In genomic region chrIV:9438753-9439152, ce11 we compare ENCODE assay signal across 5 worm cellular contexts.
TF ChIP-seq lines count a peak whose summit lies in the region.

No protein-coding gene starts in this region.

TF ChIP-seq in whole organism, L1 larva, 84 proteins besides CTCF, POLR2A, EP300 and RAD21 (continued from another document):
- TF ChIP-seq nhr-20 (tag; optimal IDR thresholded peaks at IDR 0.05; lab: Kevin White, UChicago) (peak; percentile 56), elt-2 (tag; optimal IDR thresholded peaks at IDR 0.05; lab: Kevin White, UChicago) (peak; percentile 29), ztf-4 (tag; optimal IDR thresholded peaks at IDR 0.05; lab: Kevin White, UChicago) (peak; percentile 59), nhr-84 (tag; optimal IDR thresholded peaks at IDR 0.05; lab: Kevin White, UChicago) (no peak), hpl-2 (GFP tag; optimal IDR thresholded peaks at IDR 0.05; lab: Kevin White, UChicago) (no peak), lsy-2 (tag; optimal IDR thresholded peaks at IDR 0.05; lab: Kevin White, UChicago) (peak in 1 of 2 experiments; percentile 45), nhr-19 (GFP tag; conservative IDR thresholded peaks at IDR 0.05; lab: Robert Waterston, UW) (peak; percentile 56), unc-86 (tag; optimal IDR thresholded peaks at IDR 0.05; lab: Kevin White, UChicago) (no peak), snu-23 (GFP tag; optimal IDR thresholded peaks at IDR 0.05; lab: Kevin White, UChicago) (peak; percentile 72), xbp-1 (tag; optimal IDR thresholded peaks at IDR 0.05; lab: Kevin White, UChicago) (no peak), ceh-90 (tag; optimal IDR thresholded peaks at IDR 0.05; lab: Kevin White, UChicago) (no peak), rnt-1 (tag; optimal IDR thresholded peaks at IDR 0.05; lab: Kevin White, UChicago) (no peak), nhr-77 (tag; optimal IDR thresholded peaks at IDR 0.05; lab: Kevin White, UChicago) (no peak), elt-3 (tag; optimal IDR thresholded peaks at IDR 0.05; lab: Kevin White, UChicago) (peak in 1 of 6 experiments; percentile 22)

TF ChIP-seq in whole organism, L2 larva, 48 proteins besides CTCF, POLR2A, EP300 and RAD21 (continued from another document):
- TF ChIP-seq sma-9 (GFP tag; optimal IDR thresholded peaks at IDR 0.05; lab: Kevin White, UChicago) = peak; percentile 64
- no peak for TF ChIP-seq sma-9 (tag; optimal IDR thresholded peaks at IDR 0.05; lab: Kevin White, UChicago)
- no peak for TF ChIP-seq mab-5 (tag; optimal IDR thresholded peaks at IDR 0.05; lab: Kevin White, UChicago)
- peak in 1 of 2 experiments; percentile 0 for TF ChIP-seq mdl-1 (tag; optimal IDR thresholded peaks at IDR 0.05; lab: Kevin White, UChicago)
- TF ChIP-seq nhr-6 (tag; optimal IDR thresholded peaks at IDR 0.05; lab: Kevin White, UChicago) = peak; percentile 37

TF ChIP-seq in whole organism, L3 larva, 47 proteins besides CTCF, POLR2A, EP300 and RAD21 (continued from another document):
- TF ChIP-seq lin-15B (tag; optimal IDR thresholded peaks at IDR 0.05; lab: Kevin White, UChicago) (no peak), zag-1 (tag; optimal IDR thresholded peaks at IDR 0.05; lab: Kevin White, UChicago) (no peak), fkh-10 (GFP tag; optimal IDR thresholded peaks at IDR 0.05; lab: Kevin White, UChicago) (no peak), hmg-11 (tag; optimal IDR thresholded peaks at IDR 0.05; lab: Kevin White, UChicago) (no peak), nhr-43 (tag; optimal IDR thresholded peaks at IDR 0.05; lab: Kevin White, UChicago; ENCODE audit: poor library complexity, severe bottlenecking) (peak; percentile 56), unc-39 (tag; optimal IDR thresholded peaks at IDR 0.05; lab: Kevin White, UChicago) (no peak), pha-4 (tag; optimal IDR thresholded peaks at IDR 0.05; lab: Kevin White, UChicago) (no peak), snpc-4 (tag; optimal IDR thresholded peaks at IDR 0.05; lab: Kevin White, UChicago) (no peak), egl-27 (tag; optimal IDR thresholded peaks at IDR 0.05; lab: Kevin White, UChicago) (no peak), ZK546.5 (tag; optimal IDR thresholded peaks at IDR 0.05; lab: Kevin White, UChicago) (no peak), eor-1 (tag; optimal IDR thresholded peaks at IDR 0.05; lab: Kevin White, UChicago) (no peak), ceh-16 (tag; optimal IDR thresholded peaks at IDR 0.05; lab: Kevin White, UChicago) (no peak), nhr-11 (tag; optimal IDR thresholded peaks at IDR 0.05; lab: Kevin White, UChicago) (no peak), R02D3.7 (tag; optimal IDR thresholded peaks at IDR 0.05; lab: Kevin White, UChicago) (no peak), nhr-25 (tag; optimal IDR thresholded peaks at IDR 0.05; lab: Kevin White, UChicago) (peak; percentile 60), nhr-12 (tag; optimal IDR thresholded peaks at IDR 0.05; lab: Kevin White, UChicago) (no peak), jun-1 (tag; optimal IDR thresholded peaks at IDR 0.05; lab: Kevin White, UChicago) (no peak), ztf-4 (tag; optimal IDR thresholded peaks at IDR 0.05; lab: Kevin White, UChicago) (no peak), ceh-82 (tag; optimal IDR thresholded peaks at IDR 0.05; lab: Kevin White, UChicago) (no peak), sea-2 (GFP tag; optimal IDR thresholded peaks at IDR 0.05; lab: Kevin White, UChicago) (no peak), ztf-11 (tag; optimal IDR thresholded peaks at IDR 0.05; lab: Kevin White, UChicago) (no peak), skn-1 (tag; optimal IDR thresholded peaks at IDR 0.05; lab: Kevin White, UChicago) (no peak), aly-2 (tag; optimal IDR thresholded peaks at IDR 0.05; lab: Kevin White, UChicago) (no peak), daf-12 (tag; optimal IDR thresholded peaks at IDR 0.05; lab: Kevin White, UChicago) (no peak), ama-1 (optimal IDR thresholded peaks at IDR 0.05; lab: Kevin White, UChicago) (peak; percentile 96), nfya-1 (tag; optimal IDR thresholded peaks at IDR 0.05; lab: Kevin White, UChicago; ENCODE audit: insufficient read depth) (peak; percentile 12)

TF ChIP-seq in whole organism, L4 larva, 104 proteins besides CTCF, POLR2A, EP300 and RAD21 (continued from another document):
- TF ChIP-seq nhr-42 (GFP tag; IDR thresholded peaks at IDR 0.05; lab: Robert Waterston, UW) (peak; percentile 13; the same call in 1 of the 2 replicates), nhr-28 (tag; optimal IDR thresholded peaks at IDR 0.05; lab: Kevin White, UChicago) (no peak), F10B5.3 (tag; optimal IDR thresholded peaks at IDR 0.05; lab: Kevin White, UChicago) (no peak), dve-1 (tag; optimal IDR thresholded peaks at IDR 0.05; lab: Kevin White, UChicago; ENCODE audit: insufficient read depth) (peak; percentile 74), ama-1 (optimal IDR thresholded peaks at IDR 0.05; lab: Kevin White, UChicago) (peak; percentile 82), vab-7 (GFP tag; IDR thresholded peaks at IDR 0.05; lab: Robert Waterston, UW) (0 out of 2 replicates have a peak, but pooled peaks have one; percentile 11), ctbp-1 (GFP tag; IDR thresholded peaks at IDR 0.05; lab: Robert Waterston, UW) (0 out of 2 replicates have a peak, but pooled peaks have one; percentile 13), set-16 (GFP tag; IDR thresholded peaks at IDR 0.05; lab: Robert Waterston, UW) (no peak), lsy-2 (tag; optimal IDR thresholded peaks at IDR 0.05; lab: Kevin White, UChicago) (peak in 1 of 2 experiments; percentile 48), T20F7.1 (GFP tag; optimal IDR thresholded peaks at IDR 0.05; lab: Kevin White, UChicago) (peak; percentile 69), Y48G9A.11 (GFP tag; IDR thresholded peaks at IDR 0.05; lab: Robert Waterston, UW) (0 out of 2 replicates have a peak, but pooled peaks have one; percentile 63), lim-7 (GFP tag; IDR thresholded peaks at IDR 0.05; lab: Robert Waterston, UW) (no peak), unc-62 (GFP tag; optimal IDR thresholded peaks at IDR 0.05 in 1 of 2; lab: Kevin White, UChicago) (peak in 1 of 2 experiments; percentile 96), unc-62 (tag; optimal IDR thresholded peaks at IDR 0.05; lab: Kevin White, UChicago) (no peak), daf-16 (GFP tag; optimal IDR thresholded peaks at IDR 0.05; lab: Kevin White, UChicago) (no peak), daf-16 (tag; optimal IDR thresholded peaks at IDR 0.05; lab: Kevin White, UChicago) (peak; percentile 20), zfp-3 (GFP tag; conservative IDR thresholded peaks at IDR 0.05; lab: Robert Waterston, UW) (peak; percentile 96), nhr-10 (tag; optimal IDR thresholded peaks at IDR 0.05; lab: Kevin White, UChicago) (peak; percentile 3), lin-38 (GFP tag; IDR thresholded peaks at IDR 0.05; lab: Robert Waterston, UW) (peak; percentile 69), T26A8.4 (GFP tag; IDR thresholded peaks at IDR 0.05; lab: Robert Waterston, UW) (peak; percentile 79; the same call in 1 of the 2 replicates)

TF ChIP-seq in whole organism, young adult, 124 proteins besides CTCF, POLR2A, EP300 and RAD21 (continued from another document):
- TF ChIP-seq madf-3 (GFP tag; IDR thresholded peaks at IDR 0.05; lab: Robert Waterston, UW) (peak; percentile 80), attf-6 (GFP tag; IDR thresholded peaks at IDR 0.05; lab: Robert Waterston, UW) (peak; percentile 77), lag-1 (GFP tag; IDR thresholded peaks at IDR 0.05; lab: Robert Waterston, UW) (no peak), lin-40 (tag; optimal IDR thresholded peaks at IDR 0.05; lab: Kevin White, UChicago) (peak; percentile 39), ama-1 (optimal IDR thresholded peaks at IDR 0.05; lab: Kevin White, UChicago) (peak; percentile 89), ama-1 (GFP tag; optimal IDR thresholded peaks at IDR 0.05; lab: Kevin White, UChicago) (no peak), rpc-1 (optimal IDR thresholded peaks at IDR 0.05; lab: Kevin White, UChicago) (no peak), rpc-1 (tag; optimal IDR thresholded peaks at IDR 0.05; lab: Kevin White, UChicago) (no peak), Y56A3A.18 (GFP tag; IDR thresholded peaks at IDR 0.05; lab: Robert Waterston, UW) (peak; percentile 83), athp-1 (tag; optimal IDR thresholded peaks at IDR 0.05; lab: Kevin White, UChicago) (peak; percentile 24), nfyb-1 (GFP tag; IDR thresholded peaks at IDR 0.05; lab: Robert Waterston, UW) (peak; percentile 77), snpc-1.3 (tag; optimal IDR thresholded peaks at IDR 0.05; lab: Kevin White, UChicago; ENCODE audit: insufficient read depth) (peak; percentile 24), ekl-4 (GFP tag; IDR thresholded peaks at IDR 0.05; lab: Robert Waterston, UW) (peak; percentile 78; the same call in 1 of the 2 replicates), mel-28 (tag; optimal IDR thresholded peaks at IDR 0.05; lab: Kevin White, UChicago; ENCODE audit: borderline replicate concordance) (no peak), Y95B8A.8 (GFP tag; IDR thresholded peaks at IDR 0.05; lab: Robert Waterston, UW) (peak; percentile 88), lin-26 (GFP tag; IDR thresholded peaks at IDR 0.05; lab: Robert Waterston, UW) (peak; percentile 76), sdz-38 (tag; optimal IDR thresholded peaks at IDR 0.05; lab: Kevin White, UChicago) (no peak), atf-7 (tag; optimal IDR thresholded peaks at IDR 0.05; lab: Kevin White, UChicago) (peak; percentile 23), B0336.3 (GFP tag; IDR thresholded peaks at IDR 0.05; lab: Robert Waterston, UW) (peak; percentile 93), hrde-1 (tag; optimal IDR thresholded peaks at IDR 0.05; lab: Kevin White, UChicago; ENCODE audit: borderline replicate concordance) (no peak), Y53G8AR.9 (GFP tag; conservative IDR thresholded peaks at IDR 0.05; lab: Robert Waterston, UW) (peak; percentile 82), tlf-1 (GFP tag; optimal IDR thresholded peaks at IDR 0.05; lab: Kevin White, UChicago) (peak; percentile 86), K12H6.12 (tag; optimal IDR thresholded peaks at IDR 0.05; lab: Kevin White, UChicago) (no peak), nfya-2 (GFP tag; IDR thresholded peaks at IDR 0.05; lab: Robert Waterston, UW) (no peak), hmg-1.2 (GFP tag; IDR thresholded peaks at IDR 0.05; lab: Robert Waterston, UW) (peak; percentile 30; the same call in 1 of the 2 replicates), snpc-1.1 (tag; optimal IDR thresholded peaks at IDR 0.05; lab: Kevin White, UChicago; ENCODE audit: insufficient read depth) (peak; percentile 41), cebp-1 (GFP tag; IDR thresholded peaks at IDR 0.05; lab: Robert Waterston, UW) (no peak), cebp-1 (tag; optimal IDR thresholded peaks at IDR 0.05; lab: Kevin White, UChicago) (peak; percentile 34), F23B12.7 (tag; optimal IDR thresholded peaks at IDR 0.05; lab: Kevin White, UChicago; ENCODE audit: insufficient read depth) (no peak), him-1 (tag; optimal IDR thresholded peaks at IDR 0.05; lab: Kevin White, UChicago) (peak; percentile 62), pbrm-1 (GFP tag; IDR thresholded peaks at IDR 0.05; lab: Robert Waterston, UW) (peak; percentile 44; the same call in 1 of the 2 replicates), F49E8.2 (tag; optimal IDR thresholded peaks at IDR 0.05; lab: Kevin White, UChicago; ENCODE audit: insufficient read depth) (no peak), hsf-1 (GFP tag; IDR thresholded peaks at IDR 0.05; lab: Robert Waterston, UW) (peak; percentile 49; the same call in 1 of the 2 replicates), cebp-2 (GFP tag; IDR thresholded peaks at IDR 0.05; lab: Robert Waterston, UW) (no peak), dox-1 (GFP tag; IDR thresholded peaks at IDR 0.05; lab: Robert Waterston, UW) (no peak), let-526 (GFP tag; IDR thresholded peaks at IDR 0.05; lab: Robert Waterston, UW) (0 out of 2 replicates have a peak, but pooled peaks have one; percentile 28), F10E7.11 (tag; optimal IDR thresholded peaks at IDR 0.05; lab: Kevin White, UChicago) (no peak), T07F8.4 (tag; optimal IDR thresholded peaks at IDR 0.05; lab: Kevin White, UChicago) (no peak)
